Worm (Caenorhabditis elegans): ENCODE measurements around the gene srlf-13.

ce11 chrIV:10858300-10859016 is 38.0 kb downstream of the srlf-13 start, which contains the start of the genes T11G6.2 and hars-1:
- TF ChIP-seq him-1 (tag; optimal IDR thresholded peaks at IDR 0.05): no peak
- TF ChIP-seq dao-5 (tag; optimal IDR thresholded peaks at IDR 0.05): no peak

Measured in whole organism, L4/young adult.